Fruit fly (Drosophila melanogaster) S2 (cell line): ENCODE data around the gene Vps26.

ENCODE experiments used
- CG8478 ChIP-seq: fragments of >200 bp; optimal IDR thresholded peaks from 2 replicates; lab custom pipeline; 2018
- CTCF ChIP-seq, 2 experiments: fragments of >200 bp; optimal IDR thresholded peaks; 2 replicates each; lab custom pipeline; 2018

dm6 chrX:1848624-1849198 lies 24.9 kb upstream of the Vps26 start:
- no peak for TF ChIP-seq CTCF (optimal IDR thresholded peaks at IDR 0.05; lab: Kevin White, UChicago)
- no peak for TF ChIP-seq CG8478 (lab: Kevin White, UChicago)
